Worm (Caenorhabditis elegans) whole organism, early embryonic: ENCODE results near the gene cutl-23.

Experiments used
- B0310.2 ChIP-seq: sonication (generic microtip); optimal IDR thresholded peaks from 2 replicates; lab custom pipeline; 2016; ENCODE audit warnings: mild to moderate bottlenecking, missing genetic modification characterization, missing compliant biosample characterization
- F13C5.2 ChIP-seq: sonication (generic microtip); optimal IDR thresholded peaks from 2 replicates; lab custom pipeline; 2017; ENCODE audit warnings: mild to moderate bottlenecking, missing genetic modification characterization, inconsistent platforms, missing compliant biosample characterization
- aly-1 ChIP-seq: sonication (generic microtip); optimal IDR thresholded peaks from 2 replicates; lab custom pipeline; 2016; ENCODE audit warnings: missing genetic modification characterization, missing compliant biosample characterization
- ama-1 ChIP-seq: fragments of 150-350 bp; optimal IDR thresholded peaks from 2 replicates; lab custom pipeline; 2014
- ceh-13 ChIP-seq: fragments of 200-800 bp; sonication (Bioruptor generic); optimal IDR thresholded peaks from 2 replicates; lab custom pipeline; 2018; ENCODE audit warnings: mild to moderate bottlenecking, missing genetic modification characterization, missing compliant biosample characterization
- ceh-36 ChIP-seq: sonication (generic microtip); optimal IDR thresholded peaks from 2 replicates; lab custom pipeline; 2016; ENCODE audit warnings: missing genetic modification characterization, inconsistent platforms, missing compliant biosample characterization
- ets-7 ChIP-seq: sonication (generic microtip); optimal IDR thresholded peaks from 2 replicates; lab custom pipeline; 2016; ENCODE audit warnings: missing genotype, missing genetic modification characterization, missing compliant biosample characterization
- flt-1 ChIP-seq: fragments of 200-800 bp; sonication (Bioruptor generic); IDR thresholded peaks from 2 replicates; pipeline ENCODE4 v1.3.6; 2022; ENCODE audit warnings: missing genetic modification characterization, missing compliant biosample characterization
- hmbx-1 ChIP-seq: sonication (generic microtip); optimal IDR thresholded peaks from 2 replicates; lab custom pipeline; 2016; ENCODE audit warnings: mild to moderate bottlenecking, missing genetic modification characterization, missing compliant biosample characterization
- hmg-4 ChIP-seq: fragments of 200-800 bp; sonication (Bioruptor generic); optimal IDR thresholded peaks from 2 replicates; lab custom pipeline; 2018; ENCODE audit warnings: mild to moderate bottlenecking, missing genetic modification characterization, missing compliant biosample characterization
- hnd-1 ChIP-seq: sonication (generic microtip); optimal IDR thresholded peaks from 2 replicates; lab custom pipeline; 2016; ENCODE audit warnings: missing genetic modification characterization, missing compliant biosample characterization
- pes-1 ChIP-seq: fragments of 200-800 bp; sonication (Bioruptor generic); IDR thresholded peaks from 2 replicates; pipeline ENCODE4 v1.3.6; 2022; ENCODE audit warnings: missing genetic modification reagents, missing genetic modification characterization, missing compliant biosample characterization
- scrt-1 ChIP-seq: fragments of 200-800 bp; sonication (Bioruptor generic); IDR thresholded peaks from 2 replicates; pipeline ENCODE4 v1.3.6; 2022; ENCODE audit warnings: missing genetic modification characterization, missing compliant biosample characterization
- sea-1 ChIP-seq: fragments of 200-800 bp; sonication (Bioruptor generic); conservative IDR thresholded peaks from 2 replicates; pipeline ENCODE4 v1.3.6; 2022; ENCODE audit warnings: missing genetic modification characterization, missing compliant biosample characterization
- tbx-11 ChIP-seq: fragments of 200-800 bp; sonication (Bioruptor generic); IDR thresholded peaks from 2 replicates; pipeline ENCODE4 v1.3.6; 2022; ENCODE audit warnings: missing genetic modification characterization, missing compliant biosample characterization
- tbx-37 ChIP-seq: fragments of 200-800 bp; sonication (Bioruptor generic); conservative IDR thresholded peaks from 2 replicates; pipeline ENCODE4 v1.3.6; 2022; ENCODE audit warnings: missing genetic modification reagents, missing genetic modification characterization, missing compliant biosample characterization
- tra-4 ChIP-seq: sonication (generic microtip); optimal IDR thresholded peaks from 2 replicates; lab custom pipeline; 2017; ENCODE audit warnings: missing genetic modification characterization, missing compliant biosample characterization

cutl-23 gene

ce11 chrIII:5729367-5729766 lies 40.6 kb upstream of the cutl-23 start:
- TF ChIP-seq sea-1 (GFP tag; lab: Robert Waterston, UW) = no peak
- TF ChIP-seq tra-4 (tag; lab: Kevin White, UChicago) = no peak
- TF ChIP-seq flt-1 (GFP tag; lab: Robert Waterston, UW) = no peak
- TF ChIP-seq ama-1 (lab: Kevin White, UChicago) = no peak
- no peak for TF ChIP-seq pes-1
- TF ChIP-seq hmg-4 (GFP tag; lab: Kevin White, UChicago) = no peak

ce11 chrIII:5730041-5730440 lies 39.9 kb upstream of the cutl-23 start:
- no peak for TF ChIP-seq ceh-36
- TF ChIP-seq ama-1 (lab: Kevin White, UChicago) = no peak
- TF ChIP-seq aly-1 = no peak
- TF ChIP-seq F13C5.2 (tag; lab: Kevin White, UChicago) = no peak

ce11 chrIII:5730980-5731636 lies 38.9 kb upstream of the cutl-23 start, which contains the start of the genes B0244.9 and B0244.7:
Gene B0244.9 (minus strand): TSS chrIII:5731030.
Gene B0244.7 (plus strand): TSS chrIII:5731501.
- TF ChIP-seq tbx-37 (GFP tag; lab: Robert Waterston, UW) (no peak), ceh-13 (GFP tag; lab: Kevin White, UChicago) (no peak), tbx-11 (no peak)

ce11 chrIII:5732925-5733324 lies 37.1 kb upstream of the cutl-23 start, which contains the start of gene B0244.17:
Gene B0244.17 (plus strand): TSS chrIII:5733225.
- TF ChIP-seq aly-1 (no peak), pes-1 (no peak), hmbx-1 (tag; lab: Kevin White, UChicago) (no peak), ceh-13 (GFP tag; lab: Kevin White, UChicago) (no peak), tbx-37 (GFP tag; lab: Robert Waterston, UW) (no peak), F13C5.2 (tag; lab: Kevin White, UChicago) (no peak), scrt-1 (GFP tag; lab: Robert Waterston, UW) (no peak), ets-7 (no peak), ceh-36 (no peak), tra-4 (tag; lab: Kevin White, UChicago) (no peak), flt-1 (GFP tag; lab: Robert Waterston, UW) (no peak), hmg-4 (GFP tag; lab: Kevin White, UChicago) (no peak)

ce11 chrIII:5734328-5734727 lies 35.7 kb upstream of the cutl-23 start:
- TF ChIP-seq scrt-1 (GFP tag; lab: Robert Waterston, UW) (no peak), tbx-37 (GFP tag; lab: Robert Waterston, UW) (no peak), aly-1 (no peak), hmbx-1 (tag; lab: Kevin White, UChicago) (no peak), ets-7 (no peak), F13C5.2 (tag; lab: Kevin White, UChicago) (no peak), pes-1 (no peak), hmg-4 (GFP tag; lab: Kevin White, UChicago) (no peak)

ce11 chrIII:5734905-5735304 lies 35.1 kb upstream of the cutl-23 start, which contains the start of gene B0244.10:
Gene B0244.10 (plus strand): TSS chrIII:5735158.
- TF ChIP-seq aly-1 (no peak), ets-7 (no peak), ceh-36 (no peak), hmg-4 (GFP tag; lab: Kevin White, UChicago) (no peak), pes-1 (no peak)

ce11 chrIII:5737708-5738107 lies 32.3 kb upstream of the cutl-23 start, which contains the start of gene B0244.6:
Gene B0244.6 (plus strand): TSS chrIII:5738008.
- no peak for TF ChIP-seq scrt-1 (GFP tag; lab: Robert Waterston, UW)
- TF ChIP-seq ceh-36 = no peak
- TF ChIP-seq sea-1 (GFP tag; lab: Robert Waterston, UW) = no peak
- TF ChIP-seq hmg-4 (GFP tag; lab: Kevin White, UChicago) = no peak
- TF ChIP-seq tbx-11 = no peak
- TF ChIP-seq ama-1 (lab: Kevin White, UChicago) = no peak
- no peak for TF ChIP-seq ets-7
- TF ChIP-seq flt-1 (GFP tag; lab: Robert Waterston, UW) = no peak
- no peak for TF ChIP-seq hmbx-1 (tag; lab: Kevin White, UChicago)
- TF ChIP-seq hnd-1 (tag; lab: Kevin White, UChicago) = no peak

- no peak for TF ChIP-seq ama-1 (lab: Kevin White, UChicago)
- TF ChIP-seq tbx-11 = no peak
- no peak for TF ChIP-seq ceh-36
- TF ChIP-seq hmg-4 (GFP tag; lab: Kevin White, UChicago) = no peak
- no peak for TF ChIP-seq aly-1
- TF ChIP-seq sea-1 (GFP tag; lab: Robert Waterston, UW) = no peak
- no peak for TF ChIP-seq F13C5.2 (tag; lab: Kevin White, UChicago)
- no peak for TF ChIP-seq ceh-13 (GFP tag; lab: Kevin White, UChicago)
- no peak for TF ChIP-seq hmbx-1 (tag; lab: Kevin White, UChicago)
- no peak for TF ChIP-seq ets-7
- TF ChIP-seq flt-1 (GFP tag; lab: Robert Waterston, UW) = no peak
- no peak for TF ChIP-seq pes-1
- no peak for TF ChIP-seq scrt-1 (GFP tag; lab: Robert Waterston, UW)
- TF ChIP-seq tra-4 (tag; lab: Kevin White, UChicago) = no peak
- TF ChIP-seq B0310.2 (tag; lab: Kevin White, UChicago) = no peak
- TF ChIP-seq tbx-37 (GFP tag; lab: Robert Waterston, UW) = no peak
Observed at ce11 chrIII:5740666-5741065, 29.3 kb upstream of the cutl-23 start, which contains the start of gene B0244.16. Gene B0244.16 (plus strand): TSS chrIII:5740966.
